Worm (Caenorhabditis elegans) whole organism, mixed stage, embryonic: Measurements from ENCODE around the gene acox-1.5.

ENCODE experiments used
- bed-3 ChIP-seq: fragments of 200-800 bp; sonication (Bioruptor generic); optimal IDR thresholded peaks from 3 replicates; lab custom pipeline; 2018; ENCODE audit warnings: mild to moderate bottlenecking, missing genetic modification characterization, moderate library complexity, missing compliant biosample characterization
- ceh-83 ChIP-seq: fragments of 200-800 bp; sonication (Bioruptor generic); optimal IDR thresholded peaks from 2 replicates; lab custom pipeline; 2018; ENCODE audit warnings: mild to moderate bottlenecking, missing genetic modification characterization, missing compliant biosample characterization
- elt-1 ChIP-seq: sonication (generic microtip); optimal IDR thresholded peaks from 2 replicates; lab custom pipeline; 2017; ENCODE audit warnings: missing genetic modification characterization, mild to moderate bottlenecking, missing compliant biosample characterization, antibody characterized with exemption, moderate library complexity, borderline replicate concordance; ENCODE audit not compliant: insufficient read depth
- elt-3 ChIP-seq: fragments of 150-350 bp; optimal IDR thresholded peaks from 2 replicates; lab custom pipeline; 2014; ENCODE audit warnings: missing biosample characterization, missing genetic modification characterization
- lsy-2 ChIP-seq: fragments of 150-350 bp; optimal IDR thresholded peaks from 2 replicates; lab custom pipeline; 2014; ENCODE audit warnings: missing biosample characterization, missing genetic modification characterization
- nhr-237 ChIP-seq: fragments of 150-350 bp; optimal IDR thresholded peaks from 2 replicates; lab custom pipeline; 2014; ENCODE audit warnings: missing biosample characterization, missing genetic modification characterization
- nhr-76 ChIP-seq: sonication (generic microtip); optimal IDR thresholded peaks from 2 replicates; lab custom pipeline; 2017; ENCODE audit warnings: missing biosample characterization, missing genetic modification characterization
- snpc-4 ChIP-seq: fragments of 150-350 bp; optimal IDR thresholded peaks from 2 replicates; lab custom pipeline; 2014; ENCODE audit warnings: missing biosample characterization, missing genetic modification characterization
- unc-120 ChIP-seq: sonication (generic microtip); optimal IDR thresholded peaks from 2 replicates; lab custom pipeline; 2017; ENCODE audit warnings: missing genetic modification characterization, missing compliant biosample characterization; ENCODE audit not compliant: poor library complexity, severe bottlenecking
- unc-39 ChIP-seq: fragments of 150-350 bp; optimal IDR thresholded peaks from 2 replicates; lab custom pipeline; 2014; ENCODE audit warnings: missing biosample characterization, missing genetic modification characterization
- unc-62 ChIP-seq: fragments of 150-350 bp; optimal IDR thresholded peaks from 2 replicates; lab custom pipeline; 2014; ENCODE audit warnings: missing biosample characterization, missing genetic modification reagents, missing genetic modification characterization

DNA sequence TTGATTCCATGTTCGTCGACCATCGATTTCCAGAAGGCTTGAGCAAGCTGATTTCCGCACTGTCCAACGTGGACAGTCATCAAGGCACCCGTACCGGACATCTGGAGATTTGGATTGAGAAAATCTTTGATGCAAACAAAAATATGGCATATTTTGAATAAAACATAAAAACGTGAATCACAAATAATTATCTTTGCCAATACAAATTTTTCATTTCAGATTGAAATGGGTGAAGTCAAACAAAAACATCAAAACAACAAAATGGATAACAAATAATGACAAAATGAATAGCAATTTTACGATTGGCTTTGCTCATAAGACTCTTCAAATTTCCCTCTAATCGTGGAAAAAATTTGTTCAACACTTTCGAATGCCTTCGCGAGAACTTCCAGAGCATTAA lies 37.1 kb upstream of the acox-1.5 start, which contains the start of gene tbg-1:
- TF ChIP-seq elt-1 (tag; lab: Kevin White, UChicago): no peak
- TF ChIP-seq unc-39 (tag; lab: Kevin White, UChicago): no peak
- TF ChIP-seq elt-3 (tag; lab: Kevin White, UChicago): no peak
- no peak for TF ChIP-seq bed-3 (GFP tag; lab: Kevin White, UChicago)
- TF ChIP-seq unc-62: no peak
- no peak for TF ChIP-seq lsy-2 (tag; lab: Kevin White, UChicago)
- TF ChIP-seq nhr-237 (tag; lab: Kevin White, UChicago): no peak
- no peak for TF ChIP-seq nhr-76 (tag; lab: Kevin White, UChicago)
- TF ChIP-seq snpc-4 (tag; lab: Kevin White, UChicago): no peak
- TF ChIP-seq unc-120 (tag; lab: Kevin White, UChicago): no peak
- no peak for TF ChIP-seq ceh-83
